Fruit fly (Drosophila melanogaster): ENCODE measurements around the gene CG5167.

CG5167 gene

DNA sequence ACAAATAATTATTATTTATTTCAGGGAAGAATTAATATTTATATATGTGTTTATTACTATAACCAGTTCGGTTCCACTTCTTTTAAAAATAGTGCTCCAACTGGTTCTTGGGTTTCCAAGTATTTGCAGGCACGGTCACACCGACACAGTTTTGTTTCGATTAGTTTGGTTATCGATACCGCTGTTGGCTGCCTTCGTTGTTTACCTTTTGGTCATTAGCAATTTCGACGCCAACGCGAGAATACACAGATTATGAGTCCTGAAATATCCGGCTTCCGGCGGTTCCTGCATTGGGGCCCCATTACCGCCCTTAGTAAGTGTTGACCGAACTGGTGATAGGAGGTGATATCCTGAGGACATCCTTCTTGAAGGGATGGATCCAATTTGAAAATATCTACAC is 1.8 kb downstream of the CG5167 start, which contains the start of gene CG5196 (continued):
- TF ChIP-seq NK7.1 (GFP tag; optimal IDR thresholded peaks at IDR 0.05) (no peak), CG6791 (GFP tag; IDR thresholded peaks at IDR 0.05; ENCODE audit: partially characterized antibody) (peak; percentile 79), MESR4 (GFP tag; optimal IDR thresholded peaks at IDR 0.05) (peak; percentile 85), E2f2 (GFP tag; IDR thresholded peaks at IDR 0.05) (peak; percentile 87), chn (GFP tag; optimal IDR thresholded peaks at IDR 0.05) (no peak), da (GFP tag; optimal IDR thresholded peaks at IDR 0.05) (no peak), CG17359 (tag; optimal IDR thresholded peaks at IDR 0.05) (no peak), CG15696 (tag; optimal IDR thresholded peaks at IDR 0.05) (no peak), MTF-1 (GFP tag; optimal IDR thresholded peaks at IDR 0.05; ENCODE audit: borderline replicate concordance) (no peak), Dek (tag; optimal IDR thresholded peaks at IDR 0.05) (peak; percentile 43), CG9215 (GFP tag; IDR thresholded peaks at IDR 0.05) (no peak), ac (GFP tag; optimal IDR thresholded peaks at IDR 0.05) (no peak), gce (GFP tag; IDR thresholded peaks at IDR 0.05) (no peak), psq (GFP tag; optimal IDR thresholded peaks at IDR 0.05) (no peak), pros (GFP tag; optimal IDR thresholded peaks at IDR 0.05) (no peak), usp (GFP tag; optimal IDR thresholded peaks at IDR 0.05) (no peak), gsb-n (tag; optimal IDR thresholded peaks at IDR 0.05) (peak; percentile 20), seq (GFP tag; IDR thresholded peaks at IDR 0.05) (no peak), Hmr (GFP tag; optimal IDR thresholded peaks at IDR 0.05) (peak; percentile 41), sim (GFP tag; IDR thresholded peaks at IDR 0.05) (no peak), Hr3 (GFP tag; optimal IDR thresholded peaks at IDR 0.05) (no peak), dmrt99B (tag; optimal IDR thresholded peaks at IDR 0.05) (no peak), CG11398 (GFP tag; optimal IDR thresholded peaks at IDR 0.05) (no peak), Hand (GFP tag; optimal IDR thresholded peaks at IDR 0.05) (no peak), CG10147 (GFP tag; optimal IDR thresholded peaks at IDR 0.05) (peak; percentile 13), lilli (GFP tag; optimal IDR thresholded peaks at IDR 0.05) (peak; percentile 11), Ets65A (GFP tag) (no peak), CG15011 (GFP tag; optimal IDR thresholded peaks at IDR 0.05) (no peak), Gug (GFP tag; IDR thresholded peaks at IDR 0.05) (no peak), Scr (GFP tag; IDR thresholded peaks at IDR 0.05; ENCODE audit: partially characterized antibody) (peak; percentile 65), otp (GFP tag; IDR thresholded peaks at IDR 0.05) (no peak), CG8290 (GFP tag; optimal IDR thresholded peaks at IDR 0.05) (no peak), CG8290 (tag; optimal IDR thresholded peaks at IDR 0.05) (no peak), ken (GFP tag; IDR thresholded peaks at IDR 0.05) (no peak)

DNA sequence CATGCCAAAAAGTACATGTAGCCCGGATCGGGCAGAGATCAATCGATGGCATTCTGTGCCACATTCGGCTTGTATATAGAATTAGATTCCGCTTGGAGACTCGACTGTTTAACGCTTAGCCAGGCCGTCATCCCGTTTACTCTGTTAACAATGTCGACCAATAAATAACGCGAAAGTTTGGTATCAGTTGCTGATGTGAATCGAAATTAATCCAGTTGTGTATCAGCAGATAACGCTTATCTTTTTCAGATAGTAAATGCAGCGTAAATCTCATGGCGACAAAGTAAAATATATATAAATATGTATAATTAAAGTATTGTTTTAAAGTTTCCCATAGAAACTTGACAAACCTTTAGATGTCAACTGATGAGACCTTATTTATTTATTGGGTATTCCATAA is 5.1 kb downstream of the CG5167 start:
- TF ChIP-seq Hey (tag; optimal IDR thresholded peaks at IDR 0.05) (no peak), exex (tag; optimal IDR thresholded peaks at IDR 0.05) (peak; percentile 59)

DNA sequence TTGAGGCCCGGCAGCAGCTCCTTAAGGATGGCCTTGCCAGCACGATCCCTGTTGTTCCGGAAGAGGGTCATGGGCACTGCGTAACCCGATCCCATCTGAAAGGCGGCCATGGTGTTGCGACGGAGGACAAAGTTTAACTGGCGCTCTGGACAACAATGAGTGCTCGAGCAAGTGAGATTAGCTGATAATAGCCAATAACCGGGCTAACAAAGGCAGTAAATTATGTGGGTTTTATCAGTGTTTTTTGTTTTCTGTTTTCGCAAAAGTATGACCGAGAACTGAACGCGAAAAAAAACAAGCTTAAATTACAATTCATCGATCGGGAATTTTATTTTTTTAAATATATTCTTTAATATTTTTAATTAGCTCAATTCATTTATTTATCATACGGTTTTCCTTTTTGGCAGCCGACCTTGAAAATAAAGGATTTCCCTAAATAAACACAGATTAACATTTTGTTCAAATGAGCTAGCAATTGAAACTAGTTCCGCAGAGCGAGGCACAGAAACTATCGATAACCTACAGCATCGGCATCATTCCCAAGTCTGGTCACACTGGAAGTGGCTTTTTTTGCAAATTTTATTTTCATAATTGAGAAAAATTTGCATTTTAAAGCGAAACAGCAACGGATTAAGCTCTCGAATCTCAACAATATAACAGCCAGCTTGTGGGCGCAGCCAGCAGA is 7.1 kb downstream of the CG5167 start, which contains the start of the genes Dip-C and pps:
Dip-C (minus strand) TSS at position 486 of the 685 bp plus-strand sequence.
pps (plus strand) TSS at position 555 of the 685 bp plus-strand sequence.
- TF ChIP-seq pho (GFP tag; optimal IDR thresholded peaks at IDR 0.05): no peak
- peak; percentile 59 for TF ChIP-seq exex (tag; optimal IDR thresholded peaks at IDR 0.05)
- TF ChIP-seq Usf (GFP tag; optimal IDR thresholded peaks at IDR 0.05): no peak
- TF ChIP-seq bsh (GFP tag; optimal IDR thresholded peaks at IDR 0.05): no peak
- TF ChIP-seq Taf1 (GFP tag; IDR thresholded peaks at IDR 0.05): no peak
- no peak for TF ChIP-seq CG12236 (GFP tag; optimal IDR thresholded peaks at IDR 0.05)
- TF ChIP-seq BEAF-32 (GFP tag; optimal IDR thresholded peaks at IDR 0.05): peak; percentile 82
- TF ChIP-seq ash1 (GFP tag; optimal IDR thresholded peaks at IDR 0.05): no peak
- TF ChIP-seq CG10979 (tag; optimal IDR thresholded peaks at IDR 0.05): peak; percentile 18
- TF ChIP-seq Hr39 (optimal IDR thresholded peaks at IDR 0.05): no peak
- no peak for TF ChIP-seq CG11093 (GFP tag; IDR thresholded peaks at IDR 0.05)
- TF ChIP-seq mam (GFP tag; optimal IDR thresholded peaks at IDR 0.05): no peak
- no peak for TF ChIP-seq cwo (GFP tag; optimal IDR thresholded peaks at IDR 0.05)
- TF ChIP-seq CG34376 (GFP tag; optimal IDR thresholded peaks at IDR 0.05): peak; percentile 44
- no peak for TF ChIP-seq luna (GFP tag; optimal IDR thresholded peaks at IDR 0.05)
- TF ChIP-seq CG12104 (GFP tag; optimal IDR thresholded peaks at IDR 0.05): peak; percentile 12
- TF ChIP-seq Dek (tag; optimal IDR thresholded peaks at IDR 0.05): no peak

Measured in whole organism, embryonic.